Worm (Caenorhabditis elegans) whole organism, L2 larva: ENCODE results near the gene set-5.

Experiments
- C34F6.9 ChIP-seq: fragments of 150-350 bp; optimal IDR thresholded peaks from 2 replicates; lab custom pipeline; 2014; ENCODE audit warnings: missing biosample characterization, missing genetic modification characterization
- F13H6.1 ChIP-seq: sonication (generic microtip); optimal IDR thresholded peaks from 2 replicates; lab custom pipeline; 2016; ENCODE audit warnings: missing genetic modification characterization, missing compliant biosample characterization
- R02D3.7 ChIP-seq: fragments of 150-350 bp; optimal IDR thresholded peaks from 2 replicates; lab custom pipeline; 2014; ENCODE audit warnings: missing biosample characterization, missing genetic modification characterization
- Y55F3AM.14 ChIP-seq: fragments of 200-800 bp; sonication (Bioruptor generic); optimal IDR thresholded peaks from 2 replicates; lab custom pipeline; 2018; ENCODE audit warnings: mild to moderate bottlenecking, missing genetic modification characterization, missing compliant biosample characterization
- ZK546.5 ChIP-seq: sonication (generic microtip); optimal IDR thresholded peaks from 2 replicates; lab custom pipeline; 2017; ENCODE audit warnings: missing biosample characterization, missing genetic modification characterization
- blmp-1 ChIP-seq: sonication (generic microtip); optimal IDR thresholded peaks from 2 replicates; lab custom pipeline; 2017; ENCODE audit warnings: missing genetic modification characterization, mild to moderate bottlenecking, missing compliant biosample characterization, antibody characterized with exemption, moderate library complexity; ENCODE audit not compliant: insufficient read depth
- ceh-16 ChIP-seq: fragments of 150-350 bp; optimal IDR thresholded peaks from 2 replicates; lab custom pipeline; 2014; ENCODE audit warnings: missing biosample characterization, missing genetic modification characterization
- ceh-82 ChIP-seq: fragments of 150-350 bp; optimal IDR thresholded peaks from 2 replicates; lab custom pipeline; 2014; ENCODE audit warnings: missing biosample characterization, missing genetic modification characterization
- dmd-4 ChIP-seq: sonication (generic microtip); optimal IDR thresholded peaks from 2 replicates; lab custom pipeline; 2017; ENCODE audit warnings: missing biosample characterization, missing genetic modification characterization
- egl-27 ChIP-seq: sonication (generic microtip); optimal IDR thresholded peaks from 3 replicates; lab custom pipeline; 2017; ENCODE audit warnings: missing biosample characterization, missing genetic modification reagents, missing genetic modification characterization
- elt-3 ChIP-seq: sonication (generic microtip); optimal IDR thresholded peaks from 2 replicates; lab custom pipeline; 2017; ENCODE audit warnings: missing biosample characterization, missing genetic modification characterization
- fos-1 ChIP-seq: fragments of 150-350 bp; optimal IDR thresholded peaks from 2 replicates; lab custom pipeline; 2014; ENCODE audit warnings: missing biosample characterization, missing genetic modification characterization
- gmeb-1 ChIP-seq: fragments of 150-350 bp; optimal IDR thresholded peaks from 2 replicates; lab custom pipeline; 2014; ENCODE audit warnings: missing biosample characterization, missing genetic modification characterization
- lin-11 ChIP-seq: fragments of 150-350 bp; sonication (generic microtip); optimal IDR thresholded peaks from 2 replicates; lab custom pipeline; 2014; ENCODE audit warnings: missing biosample characterization, missing genetic modification characterization, inconsistent platforms, mixed read lengths
- lin-13 ChIP-seq: fragments of 150-350 bp; optimal IDR thresholded peaks from 2 replicates; lab custom pipeline; 2014; ENCODE audit warnings: missing biosample characterization, missing genetic modification reagents, missing genetic modification characterization
- lin-39 ChIP-seq: fragments of 150-350 bp; optimal IDR thresholded peaks from 2 replicates; lab custom pipeline; 2014; ENCODE audit warnings: missing biosample characterization, missing genetic modification reagents, missing genetic modification characterization
- lsy-2 ChIP-seq, 2 experiments: fragments of 150-350 bp in 1 of 2; sonication (generic microtip) in 1 of 2; optimal IDR thresholded peaks; 2 replicates each; lab custom pipeline; 2014 to 2017; ENCODE audit warnings: missing biosample characterization in 2 of 2, missing genetic modification characterization in 2 of 2
- mab-5 ChIP-seq: fragments of 150-350 bp; optimal IDR thresholded peaks from 2 replicates; lab custom pipeline; 2014; ENCODE audit warnings: missing biosample characterization, missing genetic modification characterization
- mbf-1 ChIP-seq: sonication (generic microtip); optimal IDR thresholded peaks from 2 replicates; lab custom pipeline; 2017; ENCODE audit warnings: missing biosample characterization, missing genetic modification characterization
- mdl-1 ChIP-seq, 2 experiments: fragments of 150-350 bp in 1 of 2; sonication (generic microtip) in 1 of 2; optimal IDR thresholded peaks; 2 replicates each; lab custom pipeline; 2017; ENCODE audit warnings: missing biosample characterization in 2 of 2, missing genetic modification characterization in 2 of 2
- nhr-11 ChIP-seq: fragments of 150-350 bp; optimal IDR thresholded peaks from 2 replicates; lab custom pipeline; 2014; ENCODE audit warnings: missing biosample characterization, missing genetic modification characterization
- nhr-12 ChIP-seq: fragments of 150-350 bp; optimal IDR thresholded peaks from 2 replicates; lab custom pipeline; 2014; ENCODE audit warnings: missing biosample characterization, missing genetic modification characterization
- nhr-129 ChIP-seq: fragments of 150-350 bp; optimal IDR thresholded peaks from 2 replicates; lab custom pipeline; 2014; ENCODE audit warnings: missing biosample characterization, missing genetic modification characterization
- nhr-21 ChIP-seq: fragments of 150-350 bp; optimal IDR thresholded peaks from 2 replicates; lab custom pipeline; 2014; ENCODE audit warnings: missing biosample characterization, missing genetic modification characterization
- nhr-25 ChIP-seq: fragments of 150-350 bp; sonication (generic microtip); optimal IDR thresholded peaks from 3 replicates; lab custom pipeline; 2014; ENCODE audit warnings: missing biosample characterization, missing genetic modification characterization
- nhr-6 ChIP-seq: fragments of 150-350 bp; optimal IDR thresholded peaks from 2 replicates; lab custom pipeline; 2014; ENCODE audit warnings: missing biosample characterization, missing genetic modification characterization
- nhr-77 ChIP-seq: fragments of 150-350 bp; optimal IDR thresholded peaks from 2 replicates; lab custom pipeline; 2014; ENCODE audit warnings: missing biosample characterization, missing genetic modification characterization
- peb-1 ChIP-seq: fragments of 150-350 bp; optimal IDR thresholded peaks from 2 replicates; lab custom pipeline; 2014; ENCODE audit warnings: missing biosample characterization, missing genetic modification characterization
- sem-4 ChIP-seq: fragments of 150-350 bp; optimal IDR thresholded peaks from 2 replicates; lab custom pipeline; 2014; ENCODE audit warnings: missing biosample characterization, missing genetic modification reagents, missing genetic modification characterization
- sma-3 ChIP-seq: sonication (generic microtip); optimal IDR thresholded peaks from 2 replicates; lab custom pipeline; 2016; ENCODE audit warnings: missing genetic modification reagents, missing genetic modification characterization, missing compliant biosample characterization
- sma-9 ChIP-seq, 2 experiments: fragments of 150-350 bp in 1 of 2; sonication (generic microtip) in 1 of 2; optimal IDR thresholded peaks; 2 replicates each; lab custom pipeline; 2014 to 2016; ENCODE audit warnings: missing genetic modification characterization in 2 of 2, mild to moderate bottlenecking in 1 of 2, missing biosample characterization in 1 of 2, missing compliant biosample characterization in 1 of 2, missing genetic modification reagents in 1 of 2, moderate library complexity in 1 of 2
- unc-55 ChIP-seq: fragments of 150-350 bp; sonication (generic microtip); optimal IDR thresholded peaks from 3 replicates; lab custom pipeline; 2014; ENCODE audit warnings: missing biosample characterization, missing genetic modification reagents, missing genetic modification characterization
- unc-62 ChIP-seq: fragments of 150-350 bp; optimal IDR thresholded peaks from 2 replicates; lab custom pipeline; 2014; ENCODE audit warnings: missing biosample characterization, missing genetic modification reagents, missing genetic modification characterization
- zag-1 ChIP-seq: fragments of 150-350 bp; optimal IDR thresholded peaks from 2 replicates; lab custom pipeline; 2014; ENCODE audit warnings: missing biosample characterization, missing genetic modification characterization
- ztf-1 ChIP-seq: fragments of 200-800 bp; sonication (Bioruptor generic); conservative IDR thresholded peaks from 2 replicates; pipeline ENCODE4 v1.3.6; 2022; ENCODE audit warnings: missing genetic modification characterization, missing compliant biosample characterization
- ztf-11 ChIP-seq: sonication (generic microtip); optimal IDR thresholded peaks from 2 replicates; lab custom pipeline; 2017; ENCODE audit warnings: missing biosample characterization, missing genetic modification characterization
- ztf-4 ChIP-seq: fragments of 150-350 bp; optimal IDR thresholded peaks from 2 replicates; lab custom pipeline; 2014; ENCODE audit warnings: missing biosample characterization, missing genetic modification characterization

Gene set-5

DNA sequence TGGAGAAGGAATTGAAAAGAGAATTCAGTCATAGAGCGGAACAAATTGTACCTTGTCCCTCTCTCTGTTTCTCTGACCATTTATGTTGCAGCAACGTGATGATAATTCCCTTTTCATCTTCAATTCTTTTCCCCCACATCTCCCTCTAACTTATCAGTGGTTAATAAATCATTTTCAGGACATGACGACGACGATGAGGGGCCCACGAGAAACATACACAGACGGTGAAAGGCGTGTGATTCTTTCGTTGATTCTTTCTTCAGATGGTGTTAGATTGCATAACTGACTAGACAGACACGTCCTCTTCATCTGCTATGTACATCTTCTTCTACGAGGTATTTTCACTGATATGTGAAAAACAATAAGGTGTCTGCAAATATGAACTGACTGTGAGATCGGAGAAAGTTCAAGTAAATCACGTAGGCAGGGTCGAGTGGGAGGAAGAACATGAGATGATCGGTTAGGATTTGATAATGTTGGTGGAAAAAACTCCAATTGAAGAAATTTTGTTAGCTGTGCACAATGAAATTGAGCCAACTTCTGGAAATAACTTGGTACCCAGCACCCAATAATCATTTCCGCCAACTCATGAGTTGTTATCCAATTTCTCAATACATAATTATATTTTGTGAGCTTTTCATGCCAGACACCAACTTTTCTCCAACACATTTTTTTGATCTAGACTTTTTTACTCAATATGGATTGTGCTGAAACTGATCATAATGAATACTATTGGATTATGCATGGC, 38.0 kb upstream of the set-5 start, which contains the start of gene srh-17:
Gene srh-17 (plus strand): TSS at position 698 of the 748 bp plus-strand sequence.
- peak; percentile 93 for TF ChIP-seq nhr-25
- TF ChIP-seq lin-11 (tag; lab: Kevin White, UChicago): no peak
- peak; percentile 85 for TF ChIP-seq sma-3
- no peak for TF ChIP-seq ztf-11 (tag; lab: Kevin White, UChicago)
- TF ChIP-seq egl-27 (tag; lab: Kevin White, UChicago): peak; percentile 29
- TF ChIP-seq lin-13 (GFP tag; lab: Kevin White, UChicago): no peak
- no peak for TF ChIP-seq nhr-77
- no peak for TF ChIP-seq nhr-6 (tag; lab: Kevin White, UChicago)
- no peak for TF ChIP-seq Y55F3AM.14
- TF ChIP-seq sma-9 (GFP tag; optimal IDR thresholded peaks at IDR 0.05; lab: Kevin White, UChicago): peak; percentile 92
- TF ChIP-seq sma-9 (tag; optimal IDR thresholded peaks at IDR 0.05; lab: Kevin White, UChicago): no peak
- TF ChIP-seq R02D3.7: no peak
- TF ChIP-seq blmp-1 (tag; lab: Kevin White, UChicago): peak; percentile 92
- TF ChIP-seq ztf-4: no peak
- TF ChIP-seq nhr-11 (tag; lab: Kevin White, UChicago): no peak
- TF ChIP-seq gmeb-1: peak; percentile 53
- TF ChIP-seq mdl-1 (tag; optimal IDR thresholded peaks at IDR 0.05; lab: Kevin White, UChicago): peak; percentile 65 to 68
- TF ChIP-seq zag-1 (tag; lab: Kevin White, UChicago): no peak
- TF ChIP-seq F13H6.1 (tag; lab: Kevin White, UChicago): peak; percentile 11
- TF ChIP-seq nhr-12 (tag; lab: Kevin White, UChicago): no peak
- no peak for TF ChIP-seq elt-3
- no peak for TF ChIP-seq dmd-4 (tag; lab: Kevin White, UChicago)
- peak; percentile 11 for TF ChIP-seq fos-1 (tag; lab: Kevin White, UChicago)
- peak; percentile 82 for TF ChIP-seq mab-5 (tag; lab: Kevin White, UChicago)
- no peak for TF ChIP-seq ceh-16 (tag; lab: Kevin White, UChicago)
- peak; percentile 95 for TF ChIP-seq nhr-21 (tag; lab: Kevin White, UChicago)
- peak; percentile 57 for TF ChIP-seq nhr-129
- TF ChIP-seq unc-62 (GFP tag; lab: Kevin White, UChicago): no peak

DNA sequence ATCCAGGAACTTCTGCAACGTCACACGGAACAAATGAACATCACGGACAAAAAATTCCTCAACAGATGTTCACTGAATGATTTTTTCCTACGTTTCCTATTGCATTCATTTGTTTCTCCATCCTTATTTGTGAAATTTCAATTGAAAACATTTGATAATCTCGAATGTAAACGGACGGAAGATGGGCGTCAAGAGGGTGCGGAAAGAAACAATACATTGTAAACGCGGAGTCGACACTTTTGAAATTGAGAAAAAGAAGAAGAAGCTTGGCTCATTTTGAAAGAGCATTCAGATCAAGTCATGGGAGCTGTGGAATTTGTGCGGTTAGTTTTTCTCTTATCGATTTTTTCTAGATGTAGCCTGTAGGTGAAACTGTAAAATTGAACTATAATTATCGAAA, 35.8 kb upstream of the set-5 start, which contains the start of gene C47E8.9:
Gene C47E8.9 (plus strand): TSS at position 301 of the 400 bp plus-strand sequence.
- TF ChIP-seq ZK546.5 (tag; lab: Kevin White, UChicago): no peak
- TF ChIP-seq nhr-6 (tag; lab: Kevin White, UChicago): no peak
- TF ChIP-seq mbf-1: no peak
- no peak for TF ChIP-seq ztf-4
- TF ChIP-seq lin-39: no peak
- no peak for TF ChIP-seq fos-1 (tag; lab: Kevin White, UChicago)
- TF ChIP-seq ceh-16 (tag; lab: Kevin White, UChicago): no peak
- TF ChIP-seq Y55F3AM.14: no peak
- TF ChIP-seq sem-4 (tag; lab: Kevin White, UChicago): no peak
- no peak for TF ChIP-seq elt-3
- TF ChIP-seq dmd-4 (tag; lab: Kevin White, UChicago): no peak
- no peak for TF ChIP-seq mdl-1 (tag; optimal IDR thresholded peaks at IDR 0.05; lab: Kevin White, UChicago)
- no peak for TF ChIP-seq peb-1 (tag; lab: Kevin White, UChicago)
- no peak for TF ChIP-seq sma-9 (GFP tag; optimal IDR thresholded peaks at IDR 0.05; lab: Kevin White, UChicago)
- TF ChIP-seq sma-9 (tag; optimal IDR thresholded peaks at IDR 0.05; lab: Kevin White, UChicago): no peak
- no peak for TF ChIP-seq lsy-2 (tag; optimal IDR thresholded peaks at IDR 0.05; lab: Kevin White, UChicago)
- TF ChIP-seq F13H6.1 (tag; lab: Kevin White, UChicago): no peak
- no peak for TF ChIP-seq ceh-82 (tag; lab: Kevin White, UChicago)
- TF ChIP-seq ztf-11 (tag; lab: Kevin White, UChicago): no peak

DNA sequence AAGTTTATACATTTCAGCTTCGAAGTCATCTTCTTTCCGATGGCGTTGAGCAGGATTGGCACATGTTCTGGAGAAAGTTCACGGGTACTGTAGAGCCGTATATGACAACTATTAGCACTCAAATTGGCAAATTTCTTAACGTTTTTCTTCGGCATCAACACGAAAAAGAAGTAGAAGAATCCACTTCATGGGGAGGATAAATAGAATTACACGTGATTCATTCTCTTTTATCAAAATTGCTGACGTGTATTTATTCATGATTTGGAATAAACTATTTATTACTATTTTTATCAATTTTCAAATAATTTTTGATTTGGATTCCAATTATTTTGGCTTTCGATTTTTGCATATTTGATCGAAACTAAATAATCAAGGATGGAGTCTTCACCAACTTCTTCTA, 33.0 kb upstream of the set-5 start, which contains the start of gene C47E8.1:
Gene C47E8.1 (plus strand): TSS at position 301 of the 400 bp plus-strand sequence.
- TF ChIP-seq mab-5 (tag; lab: Kevin White, UChicago): no peak

DNA sequence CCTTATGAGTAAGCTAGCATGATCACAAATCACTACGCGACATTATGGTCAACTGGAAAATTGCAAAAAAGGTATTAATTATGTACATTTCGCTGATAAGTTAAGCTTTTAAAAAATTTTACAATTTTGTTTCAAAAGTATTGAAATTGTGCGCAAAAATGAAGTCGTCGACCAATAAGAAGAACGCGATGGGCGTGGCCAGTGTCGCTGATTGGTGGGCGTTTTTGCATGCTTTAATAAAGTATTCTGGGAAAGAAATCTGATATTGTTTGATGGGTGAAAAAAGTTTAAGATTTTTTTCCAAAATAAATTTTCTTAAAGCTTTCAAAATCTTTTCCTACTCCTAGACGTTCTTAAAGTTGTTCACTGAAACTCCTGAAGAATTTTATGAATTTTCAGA, 20.5 kb upstream of the set-5 start:
- no peak for TF ChIP-seq C34F6.9 (tag; lab: Kevin White, UChicago)
- no peak for TF ChIP-seq unc-55
- no peak for TF ChIP-seq ztf-1 (GFP tag; lab: Robert Waterston, UW)
- no peak for TF ChIP-seq unc-62 (GFP tag; lab: Kevin White, UChicago)
